Worm (Caenorhabditis elegans) whole organism, L1 larva: ENCODE results near the gene srd-2.

ENCODE experiments used
- C04F5.9 ChIP-seq: sonication (generic microtip); optimal IDR thresholded peaks from 2 replicates; lab custom pipeline; 2016; ENCODE audit warnings: missing genetic modification characterization, missing compliant biosample characterization
- C34B4.2 ChIP-seq: sonication (generic microtip); optimal IDR thresholded peaks from 2 replicates; lab custom pipeline; 2017; ENCODE audit warnings: mild to moderate bottlenecking, missing genetic modification characterization, missing compliant biosample characterization
- F16B12.6 ChIP-seq: fragments of 150-350 bp; optimal IDR thresholded peaks from 2 replicates; lab custom pipeline; 2014; ENCODE audit warnings: missing biosample characterization, missing genetic modification characterization
- Y116A8C.19 ChIP-seq: sonication (generic microtip); optimal IDR thresholded peaks from 2 replicates; lab custom pipeline; 2016; ENCODE audit warnings: missing compliant biosample characterization, missing genetic modification characterization, borderline replicate concordance
- ama-1 ChIP-seq: fragments of 150-350 bp; optimal IDR thresholded peaks from 2 replicates; lab custom pipeline; 2014
- blmp-1 ChIP-seq: fragments of 150-350 bp; optimal IDR thresholded peaks from 2 replicates; lab custom pipeline; 2014; ENCODE audit warnings: missing biosample characterization, missing genetic modification characterization
- ceh-63 ChIP-seq: fragments of 200-800 bp; sonication (Bioruptor generic); optimal IDR thresholded peaks from 2 replicates; lab custom pipeline; 2018; ENCODE audit warnings: mild to moderate bottlenecking, missing genetic modification characterization, missing compliant biosample characterization
- ceh-82 ChIP-seq, 3 experiments: fragments of 150-350 bp in 1 of 3; sonication (generic microtip) in 2 of 3; optimal IDR thresholded peaks; 2 replicates each; lab custom pipeline; 2014 to 2017; ENCODE audit warnings: missing biosample characterization in 3 of 3, missing genetic modification characterization in 3 of 3
- ceh-90 ChIP-seq: sonication (generic microtip); optimal IDR thresholded peaks from 2 replicates; lab custom pipeline; 2016; ENCODE audit warnings: missing genetic modification characterization, missing compliant biosample characterization
- efl-1 ChIP-seq, 4 experiments: fragments of 150-350 bp; optimal IDR thresholded peaks in 3 of 4; peaks in 1 of 4; 1 replicate in 1 of 4; 2 replicates in 3 of 4; lab custom pipeline; 2014; ENCODE audit warnings: missing biosample characterization in 2 of 4, missing genetic modification characterization in 2 of 4, missing genetic modification reagents in 2 of 4
- egl-13 ChIP-seq: sonication (generic microtip); optimal IDR thresholded peaks from 2 replicates; lab custom pipeline; 2016; ENCODE audit warnings: missing genotype, missing genetic modification reagents, missing genetic modification characterization, missing compliant biosample characterization
- elt-2 ChIP-seq: sonication (generic microtip); optimal IDR thresholded peaks from 2 replicates; lab custom pipeline; 2016; ENCODE audit warnings: missing genetic modification characterization, mild to moderate bottlenecking, inconsistent platforms, missing compliant biosample characterization, missing genetic modification reagents
- ets-5 ChIP-seq: fragments of 200-800 bp; sonication (Bioruptor generic); IDR thresholded peaks from 2 replicates; pipeline ENCODE4 v1.3.6; 2022; ENCODE audit warnings: missing genetic modification characterization, missing compliant biosample characterization
- fos-1 ChIP-seq: fragments of 150-350 bp; optimal IDR thresholded peaks from 2 replicates; lab custom pipeline; 2014; ENCODE audit warnings: missing biosample characterization, missing genetic modification characterization
- hlh-17 ChIP-seq: fragments of 200-800 bp; sonication (Bioruptor generic); optimal IDR thresholded peaks from 2 replicates; lab custom pipeline; 2018; ENCODE audit warnings: missing genetic modification characterization, mild to moderate bottlenecking, missing compliant biosample characterization, moderate library complexity, borderline replicate concordance
- hpl-2 ChIP-seq: fragments of 150-350 bp; optimal IDR thresholded peaks from 2 replicates; lab custom pipeline; 2014; ENCODE audit warnings: missing biosample characterization, missing genetic modification reagents, missing genetic modification characterization
- isw-1 ChIP-seq: fragments of 200-800 bp; sonication (Bioruptor generic); IDR thresholded peaks from 2 replicates; pipeline ENCODE4 v1.3.6; 2022; ENCODE audit warnings: missing genetic modification characterization, missing compliant biosample characterization
- lin-13 ChIP-seq: fragments of 150-350 bp; optimal IDR thresholded peaks from 2 replicates; lab custom pipeline; 2014; ENCODE audit warnings: missing biosample characterization, missing genetic modification reagents, missing genetic modification characterization
- lin-14 ChIP-seq: fragments of 200-800 bp; sonication (Bioruptor generic); optimal IDR thresholded peaks from 2 replicates; lab custom pipeline; 2018; ENCODE audit warnings: mild to moderate bottlenecking, missing genetic modification characterization, moderate library complexity, missing compliant biosample characterization
- lir-3 ChIP-seq: sonication (generic microtip); optimal IDR thresholded peaks from 2 replicates; lab custom pipeline; 2016; ENCODE audit warnings: mild to moderate bottlenecking, missing genetic modification characterization, moderate library complexity, missing compliant biosample characterization; ENCODE audit not compliant: poor library complexity
- lsy-2 ChIP-seq, 2 experiments: fragments of 150-350 bp; optimal IDR thresholded peaks; 2 replicates each; lab custom pipeline; 2014; ENCODE audit warnings: missing biosample characterization in 2 of 2, missing genetic modification characterization in 2 of 2
- mab-9 ChIP-seq: fragments of 200-800 bp; sonication (Bioruptor generic); IDR thresholded peaks from 2 replicates; pipeline ENCODE4 v1.3.6; 2022; ENCODE audit warnings: missing genetic modification reagents, missing genetic modification characterization, missing compliant biosample characterization
- mdl-1 ChIP-seq, 2 experiments: fragments of 150-350 bp; optimal IDR thresholded peaks; 2 replicates each; lab custom pipeline; 2014 to 2017; ENCODE audit warnings: missing biosample characterization in 2 of 2, missing genetic modification characterization in 2 of 2, inconsistent platforms in 1 of 2
- mef-2 ChIP-seq: fragments of 150-350 bp; optimal IDR thresholded peaks from 2 replicates; lab custom pipeline; 2014; ENCODE audit warnings: missing biosample characterization, missing genetic modification characterization
- mep-1 ChIP-seq: fragments of 150-350 bp; optimal IDR thresholded peaks from 2 replicates; lab custom pipeline; 2014; ENCODE audit warnings: missing biosample characterization, missing genetic modification characterization
- nhr-11 ChIP-seq: fragments of 150-350 bp; optimal IDR thresholded peaks from 2 replicates; lab custom pipeline; 2014; ENCODE audit warnings: missing biosample characterization, missing genetic modification characterization
- nhr-12 ChIP-seq: sonication (generic microtip); optimal IDR thresholded peaks from 2 replicates; lab custom pipeline; 2017; ENCODE audit warnings: missing biosample characterization, missing genetic modification characterization
- nhr-19 ChIP-seq: fragments of 200-800 bp; sonication (Bioruptor generic); conservative IDR thresholded peaks from 2 replicates; pipeline ENCODE4 v1.3.6; 2022; ENCODE audit warnings: missing genetic modification characterization, missing compliant biosample characterization
- nhr-237 ChIP-seq: fragments of 150-350 bp; optimal IDR thresholded peaks from 2 replicates; lab custom pipeline; 2014; ENCODE audit warnings: missing biosample characterization, missing genetic modification characterization
- nhr-28 ChIP-seq: fragments of 150-350 bp; optimal IDR thresholded peaks from 2 replicates; lab custom pipeline; 2014; ENCODE audit warnings: missing biosample characterization, missing genetic modification characterization
- nhr-76 ChIP-seq: sonication (generic microtip); optimal IDR thresholded peaks from 2 replicates; lab custom pipeline; 2017; ENCODE audit warnings: missing biosample characterization, missing genetic modification characterization
- nhr-77 ChIP-seq: fragments of 150-350 bp; optimal IDR thresholded peaks from 2 replicates; lab custom pipeline; 2014; ENCODE audit warnings: missing biosample characterization, missing genetic modification characterization
- nhr-84 ChIP-seq: sonication (generic microtip); optimal IDR thresholded peaks from 2 replicates; lab custom pipeline; 2017; ENCODE audit warnings: missing biosample characterization, missing genetic modification characterization
- nhr-85 ChIP-seq: sonication (generic microtip); peaks from one replicate; lab custom pipeline; 2016; ENCODE audit warnings: missing genetic modification characterization, inconsistent platforms, missing compliant biosample characterization
- nhr-90 ChIP-seq: sonication (generic microtip); optimal IDR thresholded peaks from 2 replicates; lab custom pipeline; 2016; ENCODE audit warnings: mild to moderate bottlenecking, missing genetic modification characterization, missing compliant biosample characterization; ENCODE audit not compliant: poor library complexity
- pag-3 ChIP-seq: sonication (generic microtip); optimal IDR thresholded peaks from 2 replicates; lab custom pipeline; 2017; ENCODE audit warnings: missing genetic modification characterization, mild to moderate bottlenecking, missing compliant biosample characterization, antibody characterized with exemption, borderline replicate concordance; ENCODE audit not compliant: insufficient read depth
- sptf-1 ChIP-seq: fragments of 150-350 bp; optimal IDR thresholded peaks from 2 replicates; lab custom pipeline; 2014; ENCODE audit warnings: missing biosample characterization, missing genetic modification characterization
- sup-37 ChIP-seq: fragments of 200-800 bp; sonication (Bioruptor generic); optimal IDR thresholded peaks from 2 replicates; lab custom pipeline; 2018; ENCODE audit warnings: mild to moderate bottlenecking, missing genetic modification characterization, missing compliant biosample characterization
- tlp-1 ChIP-seq: fragments of 150-350 bp; optimal IDR thresholded peaks from 2 replicates; lab custom pipeline; 2014; ENCODE audit warnings: missing biosample characterization, missing genetic modification characterization
- unc-62 ChIP-seq: fragments of 150-350 bp; optimal IDR thresholded peaks from 2 replicates; lab custom pipeline; 2014; ENCODE audit warnings: missing biosample characterization, missing genetic modification reagents, missing genetic modification characterization
- unc-86 ChIP-seq: sonication (generic microtip); optimal IDR thresholded peaks from 2 replicates; lab custom pipeline; 2016; ENCODE audit warnings: missing genetic modification characterization, missing compliant biosample characterization
- unc-98 ChIP-seq: fragments of 200-800 bp; sonication (Bioruptor generic); IDR thresholded peaks from 2 replicates; pipeline ENCODE4 v1.3.6; 2022; ENCODE audit warnings: missing genetic modification characterization, missing compliant biosample characterization
- vab-15 ChIP-seq: sonication (generic microtip); optimal IDR thresholded peaks from 2 replicates; lab custom pipeline; 2017; ENCODE audit warnings: missing genotype, mild to moderate bottlenecking, missing genetic modification characterization, missing compliant biosample characterization
- xbp-1 ChIP-seq: sonication (generic microtip); optimal IDR thresholded peaks from 2 replicates; lab custom pipeline; 2016; ENCODE audit warnings: missing genetic modification characterization, missing compliant biosample characterization
- zip-4 ChIP-seq: fragments of 200-800 bp; sonication (Bioruptor generic); optimal IDR thresholded peaks from 2 replicates; lab custom pipeline; 2018; ENCODE audit warnings: mild to moderate bottlenecking, missing genetic modification characterization, moderate library complexity, missing compliant biosample characterization
- ztf-11 ChIP-seq, 2 experiments: sonication (generic microtip); optimal IDR thresholded peaks; 2 replicates each; lab custom pipeline; 2016 to 2017; ENCODE audit warnings: missing genetic modification characterization in 2 of 2, missing biosample characterization in 1 of 2, missing compliant biosample characterization in 1 of 2
- ztf-4 ChIP-seq: fragments of 150-350 bp; optimal IDR thresholded peaks from 2 replicates; lab custom pipeline; 2014; ENCODE audit warnings: missing biosample characterization, missing genetic modification characterization

The srd-2 gene

ce11 chrII:10174338-10174737 lies 13.4 kb downstream of the srd-2 start, which contains the start of gene F33H1.4 (continued):
- TF ChIP-seq ztf-4 (no peak), mef-2 (tag; lab: Kevin White, UChicago) (no peak), egl-13 (tag; lab: Kevin White, UChicago) (no peak), sptf-1 (tag; lab: Kevin White, UChicago) (no peak), unc-86 (tag; lab: Kevin White, UChicago) (peak; percentile 7), F16B12.6 (tag; lab: Kevin White, UChicago) (peak; percentile 23), fos-1 (tag; lab: Kevin White, UChicago) (no peak), lin-13 (GFP tag; lab: Kevin White, UChicago) (peak; percentile 98), vab-15 (tag; lab: Kevin White, UChicago) (no peak), nhr-77 (tag; lab: Kevin White, UChicago) (peak; percentile 23), hlh-17 (GFP tag; lab: Kevin White, UChicago) (no peak), xbp-1 (tag; lab: Kevin White, UChicago) (peak; percentile 16), ceh-90 (tag; lab: Kevin White, UChicago) (no peak), ceh-63 (no peak), efl-1 (optimal IDR thresholded peaks at IDR 0.05; lab: Kevin White, UChicago) (peak; percentile 68 to 84), efl-1 (GFP tag; optimal IDR thresholded peaks at IDR 0.05 in 1 of 2; lab: Kevin White, UChicago) (peak; percentile 50 to 95), nhr-19 (peak; percentile 17), nhr-76 (tag; lab: Kevin White, UChicago) (no peak), C34B4.2 (tag; lab: Kevin White, UChicago) (no peak), elt-2 (tag; lab: Kevin White, UChicago) (no peak), nhr-85 (tag; lab: Kevin White, UChicago) (peak; percentile 64), pag-3 (tag; lab: Kevin White, UChicago) (no peak), ztf-11 (tag; optimal IDR thresholded peaks at IDR 0.05; lab: Kevin White, UChicago) (no peak), nhr-90 (tag; lab: Kevin White, UChicago) (peak; percentile 28), unc-62 (GFP tag; lab: Kevin White, UChicago) (no peak), lsy-2 (tag; optimal IDR thresholded peaks at IDR 0.05; lab: Kevin White, UChicago) (peak; percentile 83 to 97), sup-37 (GFP tag; lab: Kevin White, UChicago) (no peak), ets-5 (no peak), lir-3 (tag; lab: Kevin White, UChicago) (no peak), isw-1 (no peak), ama-1 (lab: Kevin White, UChicago) (no peak), lin-14 (peak; percentile 89), zip-4 (peak; percentile 30), ceh-82 (tag; optimal IDR thresholded peaks at IDR 0.05; lab: Kevin White, UChicago) (peak in 2 of 3 experiments; percentile 20 to 57), unc-98 (no peak), Y116A8C.19 (tag; lab: Kevin White, UChicago) (no peak), nhr-28 (no peak), nhr-237 (tag; lab: Kevin White, UChicago) (no peak), nhr-84 (tag; lab: Kevin White, UChicago) (no peak), nhr-12 (no peak), C04F5.9 (no peak), mdl-1 (tag; optimal IDR thresholded peaks at IDR 0.05; lab: Kevin White, UChicago) (peak in 1 of 2 experiments; percentile 19), tlp-1 (no peak), blmp-1 (tag; lab: Kevin White, UChicago) (peak; percentile 91), mep-1 (peak; percentile 70), nhr-11 (no peak), mab-9 (no peak), hpl-2 (GFP tag; lab: Kevin White, UChicago) (no peak)
